Worm (Caenorhabditis elegans) whole organism, L2 larva: ENCODE measurements around the gene R144.12.
A peak's percentile ranks its signal among the peaks of the same experiment; 100 is the strongest.

Source experiments
- C34F6.9 ChIP-seq: fragments of 150-350 bp; optimal IDR thresholded peaks from 2 replicates; lab custom pipeline; 2014; ENCODE audit warnings: missing biosample characterization, missing genetic modification characterization
- R02D3.7 ChIP-seq: fragments of 150-350 bp; optimal IDR thresholded peaks from 2 replicates; lab custom pipeline; 2014; ENCODE audit warnings: missing biosample characterization, missing genetic modification characterization
- ZK546.5 ChIP-seq: sonication (generic microtip); optimal IDR thresholded peaks from 2 replicates; lab custom pipeline; 2017; ENCODE audit warnings: missing biosample characterization, missing genetic modification characterization
- ama-1 ChIP-seq: fragments of 150-350 bp; optimal IDR thresholded peaks from 2 replicates; lab custom pipeline; 2018; ENCODE audit warnings: inconsistent platforms
- blmp-1 ChIP-seq: sonication (generic microtip); optimal IDR thresholded peaks from 2 replicates; lab custom pipeline; 2017; ENCODE audit warnings: missing genetic modification characterization, mild to moderate bottlenecking, missing compliant biosample characterization, antibody characterized with exemption, moderate library complexity; ENCODE audit not compliant: insufficient read depth
- ceh-82 ChIP-seq: fragments of 150-350 bp; optimal IDR thresholded peaks from 2 replicates; lab custom pipeline; 2014; ENCODE audit warnings: missing biosample characterization, missing genetic modification characterization
- crh-2 ChIP-seq: sonication (generic microtip); optimal IDR thresholded peaks from 2 replicates; lab custom pipeline; 2017; ENCODE audit warnings: missing biosample characterization, missing genetic modification characterization
- dmd-4 ChIP-seq: sonication (generic microtip); optimal IDR thresholded peaks from 2 replicates; lab custom pipeline; 2017; ENCODE audit warnings: missing biosample characterization, missing genetic modification characterization
- egl-27 ChIP-seq: sonication (generic microtip); optimal IDR thresholded peaks from 3 replicates; lab custom pipeline; 2017; ENCODE audit warnings: missing biosample characterization, missing genetic modification reagents, missing genetic modification characterization
- elt-1 ChIP-seq: fragments of 150-350 bp; optimal IDR thresholded peaks from 2 replicates; lab custom pipeline; 2014; ENCODE audit warnings: missing biosample characterization, missing genetic modification characterization
- elt-3 ChIP-seq: sonication (generic microtip); optimal IDR thresholded peaks from 2 replicates; lab custom pipeline; 2017; ENCODE audit warnings: missing biosample characterization, missing genetic modification characterization
- fos-1 ChIP-seq: fragments of 150-350 bp; optimal IDR thresholded peaks from 2 replicates; lab custom pipeline; 2014; ENCODE audit warnings: missing biosample characterization, missing genetic modification characterization
- gmeb-1 ChIP-seq: fragments of 150-350 bp; optimal IDR thresholded peaks from 2 replicates; lab custom pipeline; 2014; ENCODE audit warnings: missing biosample characterization, missing genetic modification characterization
- lin-11 ChIP-seq: fragments of 150-350 bp; sonication (generic microtip); optimal IDR thresholded peaks from 2 replicates; lab custom pipeline; 2014; ENCODE audit warnings: missing biosample characterization, missing genetic modification characterization, inconsistent platforms, mixed read lengths
- lsy-2 ChIP-seq, 2 experiments: fragments of 150-350 bp in 1 of 2; sonication (generic microtip) in 1 of 2; optimal IDR thresholded peaks; 2 replicates each; lab custom pipeline; 2014 to 2017; ENCODE audit warnings: missing biosample characterization in 2 of 2, missing genetic modification characterization in 2 of 2
- mab-5 ChIP-seq: fragments of 150-350 bp; optimal IDR thresholded peaks from 2 replicates; lab custom pipeline; 2014; ENCODE audit warnings: missing biosample characterization, missing genetic modification characterization
- mdl-1 ChIP-seq, 2 experiments: fragments of 150-350 bp in 1 of 2; sonication (generic microtip) in 1 of 2; optimal IDR thresholded peaks; 2 replicates each; lab custom pipeline; 2017; ENCODE audit warnings: missing biosample characterization in 2 of 2, missing genetic modification characterization in 2 of 2
- nhr-11 ChIP-seq: fragments of 150-350 bp; optimal IDR thresholded peaks from 2 replicates; lab custom pipeline; 2014; ENCODE audit warnings: missing biosample characterization, missing genetic modification characterization
- nhr-12 ChIP-seq: fragments of 150-350 bp; optimal IDR thresholded peaks from 2 replicates; lab custom pipeline; 2014; ENCODE audit warnings: missing biosample characterization, missing genetic modification characterization
- nhr-129 ChIP-seq: fragments of 150-350 bp; optimal IDR thresholded peaks from 2 replicates; lab custom pipeline; 2014; ENCODE audit warnings: missing biosample characterization, missing genetic modification characterization
- nhr-21 ChIP-seq: fragments of 150-350 bp; optimal IDR thresholded peaks from 2 replicates; lab custom pipeline; 2014; ENCODE audit warnings: missing biosample characterization, missing genetic modification characterization
- nhr-237 ChIP-seq: fragments of 150-350 bp; optimal IDR thresholded peaks from 2 replicates; lab custom pipeline; 2014; ENCODE audit warnings: missing biosample characterization, missing genetic modification characterization
- nhr-25 ChIP-seq: fragments of 150-350 bp; sonication (generic microtip); optimal IDR thresholded peaks from 3 replicates; lab custom pipeline; 2014; ENCODE audit warnings: missing biosample characterization, missing genetic modification characterization
- nhr-6 ChIP-seq: fragments of 150-350 bp; optimal IDR thresholded peaks from 2 replicates; lab custom pipeline; 2014; ENCODE audit warnings: missing biosample characterization, missing genetic modification characterization
- sem-4 ChIP-seq: fragments of 150-350 bp; optimal IDR thresholded peaks from 2 replicates; lab custom pipeline; 2014; ENCODE audit warnings: missing biosample characterization, missing genetic modification reagents, missing genetic modification characterization
- skn-1 ChIP-seq: sonication (generic microtip); optimal IDR thresholded peaks from 2 replicates; lab custom pipeline; 2017; ENCODE audit warnings: missing biosample characterization, missing genetic modification characterization
- sma-3 ChIP-seq: sonication (generic microtip); optimal IDR thresholded peaks from 2 replicates; lab custom pipeline; 2016; ENCODE audit warnings: missing genetic modification reagents, missing genetic modification characterization, missing compliant biosample characterization
- sma-9 ChIP-seq, 2 experiments: fragments of 150-350 bp in 1 of 2; sonication (generic microtip) in 1 of 2; optimal IDR thresholded peaks; 2 replicates each; lab custom pipeline; 2014 to 2016; ENCODE audit warnings: missing genetic modification characterization in 2 of 2, mild to moderate bottlenecking in 1 of 2, missing biosample characterization in 1 of 2, missing compliant biosample characterization in 1 of 2, missing genetic modification reagents in 1 of 2, moderate library complexity in 1 of 2
- unc-39 ChIP-seq: fragments of 150-350 bp; optimal IDR thresholded peaks from 2 replicates; lab custom pipeline; 2014; ENCODE audit warnings: missing biosample characterization, missing genetic modification characterization
- unc-55 ChIP-seq: fragments of 150-350 bp; sonication (generic microtip); optimal IDR thresholded peaks from 3 replicates; lab custom pipeline; 2014; ENCODE audit warnings: missing biosample characterization, missing genetic modification reagents, missing genetic modification characterization
- unc-62 ChIP-seq: fragments of 150-350 bp; optimal IDR thresholded peaks from 2 replicates; lab custom pipeline; 2014; ENCODE audit warnings: missing biosample characterization, missing genetic modification reagents, missing genetic modification characterization
- zag-1 ChIP-seq: fragments of 150-350 bp; optimal IDR thresholded peaks from 2 replicates; lab custom pipeline; 2014; ENCODE audit warnings: missing biosample characterization, missing genetic modification characterization
- ztf-11 ChIP-seq: sonication (generic microtip); optimal IDR thresholded peaks from 2 replicates; lab custom pipeline; 2017; ENCODE audit warnings: missing biosample characterization, missing genetic modification characterization

Gene R144.12

ce11 chrIII:4998956-4999425 lies 7.8 kb downstream of the R144.12 start, which contains the start of gene smcr-8:
Gene smcr-8 (plus strand): TSS chrIII:4999375.
- TF ChIP-seq nhr-237 (tag; lab: Kevin White, UChicago): no peak
- peak in 1 of 2 experiments; percentile 11 for TF ChIP-seq lsy-2 (tag; optimal IDR thresholded peaks at IDR 0.05; lab: Kevin White, UChicago)

- no peak for TF ChIP-seq unc-39 (tag; lab: Kevin White, UChicago)
- no peak for TF ChIP-seq lsy-2 (tag; optimal IDR thresholded peaks at IDR 0.05; lab: Kevin White, UChicago)
- peak; percentile 32 for TF ChIP-seq nhr-21 (tag; lab: Kevin White, UChicago)
- peak; percentile 66 for TF ChIP-seq nhr-25 (tag; lab: Kevin White, UChicago)
- no peak for TF ChIP-seq zag-1 (tag; lab: Kevin White, UChicago)
- TF ChIP-seq ceh-82 (tag; lab: Kevin White, UChicago): no peak
- peak; percentile 45 for TF ChIP-seq crh-2 (tag; lab: Kevin White, UChicago)
- peak; percentile 43 for TF ChIP-seq sma-3 (GFP tag; lab: Kevin White, UChicago)
- TF ChIP-seq nhr-129 (tag; lab: Kevin White, UChicago): peak; percentile 27
- peak; percentile 20 for TF ChIP-seq blmp-1
- TF ChIP-seq egl-27 (tag; lab: Kevin White, UChicago): no peak
- no peak for TF ChIP-seq nhr-6 (tag; lab: Kevin White, UChicago)
- TF ChIP-seq fos-1: peak; percentile 34
These were observed 8.5 kb downstream of the R144.12 start, which contains the start of gene tmem-131 for ce11 chrIII:4998111-4998859. Gene tmem-131 (minus strand): TSS chrIII:4998161.

- TF ChIP-seq ZK546.5 (tag; lab: Kevin White, UChicago): no peak
- TF ChIP-seq nhr-11 (tag; lab: Kevin White, UChicago): no peak
- no peak for TF ChIP-seq elt-3 (tag; lab: Kevin White, UChicago)
- no peak for TF ChIP-seq mdl-1 (tag; optimal IDR thresholded peaks at IDR 0.05; lab: Kevin White, UChicago)
- TF ChIP-seq crh-2 (tag; lab: Kevin White, UChicago): no peak
- no peak for TF ChIP-seq skn-1 (tag; lab: Kevin White, UChicago)
- TF ChIP-seq dmd-4: no peak
- TF ChIP-seq nhr-6 (tag; lab: Kevin White, UChicago): no peak
- no peak for TF ChIP-seq nhr-129 (tag; lab: Kevin White, UChicago)
- no peak for TF ChIP-seq nhr-12 (tag; lab: Kevin White, UChicago)
- no peak for TF ChIP-seq unc-55 (GFP tag; lab: Kevin White, UChicago)
- TF ChIP-seq lin-11: no peak
- no peak for TF ChIP-seq ztf-11 (tag; lab: Kevin White, UChicago)
- no peak for TF ChIP-seq fos-1
- TF ChIP-seq R02D3.7 (tag; lab: Kevin White, UChicago): no peak
- no peak for TF ChIP-seq unc-62 (GFP tag; lab: Kevin White, UChicago)
- no peak for TF ChIP-seq ama-1
- no peak for TF ChIP-seq sem-4 (tag; lab: Kevin White, UChicago)
- TF ChIP-seq mab-5 (tag; lab: Kevin White, UChicago): no peak
- no peak for TF ChIP-seq C34F6.9 (tag; lab: Kevin White, UChicago)
These were observed 19.1 kb downstream of the R144.12 start for ce11 chrIII:4987666-4988065.

- TF ChIP-seq gmeb-1 (peak; percentile 80), elt-1 (tag; lab: Kevin White, UChicago) (no peak), lsy-2 (tag; optimal IDR thresholded peaks at IDR 0.05; lab: Kevin White, UChicago) (peak in 1 of 2 experiments; percentile 55), sma-9 (GFP tag; optimal IDR thresholded peaks at IDR 0.05; lab: Kevin White, UChicago) (peak; percentile 12), sma-9 (tag; optimal IDR thresholded peaks at IDR 0.05; lab: Kevin White, UChicago) (no peak), unc-39 (tag; lab: Kevin White, UChicago) (no peak)
These were observed 20.0 kb downstream of the R144.12 start, which contains the start of the genes C27F2.10 and wdr-60 for ce11 chrIII:4986790-4987259. Gene C27F2.10 (minus strand): TSS chrIII:4986898. Gene wdr-60 (plus strand): TSS chrIII:4987209.
